Worm (Caenorhabditis elegans) whole organism, L4 larva: ENCODE data around the gene pix-1.

Experiments used
- daf-12 ChIP-seq: fragments of 150-350 bp; optimal IDR thresholded peaks from 2 replicates; lab custom pipeline; 2014; ENCODE audit warnings: missing biosample characterization, missing genetic modification reagents, missing genetic modification characterization
- mdl-1 ChIP-seq, 2 experiments: fragments of 150-350 bp in 1 of 2; sonication (generic microtip) in 1 of 2; optimal IDR thresholded peaks; 2 replicates each; lab custom pipeline; 2014 to 2017; ENCODE audit warnings: missing biosample characterization in 2 of 2, missing genetic modification characterization in 2 of 2
- mep-1 ChIP-seq: fragments of 150-350 bp; sonication (generic microtip); optimal IDR thresholded peaks from 3 replicates; lab custom pipeline; 2014; ENCODE audit warnings: missing biosample characterization, missing genetic modification characterization
- ztf-11 ChIP-seq: fragments of 150-350 bp; optimal IDR thresholded peaks from 2 replicates; lab custom pipeline; 2014; ENCODE audit warnings: missing biosample characterization, missing genetic modification characterization

ce11 chrX:13755469-13755868 lies 28.4 kb downstream of the pix-1 start, which contains the start of gene aakb-1:
- TF ChIP-seq daf-12 (tag; lab: Kevin White, UChicago) (no peak), mdl-1 (tag; optimal IDR thresholded peaks at IDR 0.05; lab: Kevin White, UChicago) (no peak), mep-1 (tag; lab: Kevin White, UChicago) (no peak), ztf-11 (tag; lab: Kevin White, UChicago) (no peak)
